Worm (Caenorhabditis elegans) whole organism, young adult: ENCODE data around the gene R05A10.2.

Experiments used
- B0019.2 ChIP-seq: fragments of 200-800 bp; sonication (Bioruptor generic); conservative IDR thresholded peaks from 2 replicates; pipeline ENCODE4 v1.3.6; 2022; ENCODE audit warnings: missing genetic modification reagents, missing genetic modification characterization, missing compliant biosample characterization
- F23B12.7 ChIP-seq: sonication (generic microtip); optimal IDR thresholded peaks from 2 replicates; lab custom pipeline; 2017; ENCODE audit warnings: missing genetic modification characterization, mild to moderate bottlenecking, missing compliant biosample characterization, antibody characterized with exemption, moderate library complexity; ENCODE audit not compliant: insufficient read depth
- T07F8.4 ChIP-seq: sonication (generic microtip); optimal IDR thresholded peaks from 2 replicates; lab custom pipeline; 2016; ENCODE audit warnings: mild to moderate bottlenecking, missing genetic modification characterization, moderate library complexity, missing compliant biosample characterization
- Y79H2A.3 ChIP-seq: fragments of 200-800 bp; sonication (Bioruptor generic); conservative IDR thresholded peaks from 2 replicates; pipeline ENCODE4 v1.3.6; 2022; ENCODE audit warnings: missing genetic modification reagents, missing genetic modification characterization, missing compliant biosample characterization
- atf-7 ChIP-seq: sonication (generic microtip); optimal IDR thresholded peaks from 2 replicates; lab custom pipeline; 2017; ENCODE audit warnings: mild to moderate bottlenecking, missing genetic modification characterization, missing compliant biosample characterization
- attf-6 ChIP-seq: fragments of 200-800 bp; sonication (Bioruptor generic); IDR thresholded peaks from 2 replicates; pipeline ENCODE4 v1.3.6; 2022; ENCODE audit warnings: missing genetic modification reagents, missing genetic modification characterization, missing compliant biosample characterization
- dpl-1 ChIP-seq: fragments of 150-350 bp; optimal IDR thresholded peaks from 2 replicates; lab custom pipeline; 2014; ENCODE audit warnings: missing biosample characterization, missing genetic modification reagents, missing genetic modification characterization
- egl-18 ChIP-seq: fragments of 200-800 bp; sonication (Bioruptor generic); IDR thresholded peaks from 2 replicates; pipeline ENCODE4 v1.3.6; 2022; ENCODE audit warnings: missing genetic modification reagents, missing genetic modification characterization, missing compliant biosample characterization
- hmg-1.2 ChIP-seq: fragments of 200-800 bp; sonication (Bioruptor generic); IDR thresholded peaks from 2 replicates; pipeline ENCODE4 v1.3.6; 2022; ENCODE audit warnings: missing genetic modification reagents, missing genetic modification characterization, missing compliant biosample characterization
- lir-1 ChIP-seq: fragments of 200-800 bp; sonication (Bioruptor generic); conservative IDR thresholded peaks from 2 replicates; pipeline ENCODE4 v1.3.6; 2022; ENCODE audit warnings: missing genetic modification reagents, missing genetic modification characterization, missing compliant biosample characterization
- nfya-1 ChIP-seq: sonication (generic microtip); optimal IDR thresholded peaks from 2 replicates; lab custom pipeline; 2017; ENCODE audit warnings: antibody characterized with exemption, missing compliant biosample characterization, missing genetic modification characterization, borderline replicate concordance; ENCODE audit not compliant: insufficient read depth
- nhr-27 ChIP-seq: fragments of 200-800 bp; sonication (Bioruptor generic); optimal IDR thresholded peaks from 2 replicates; lab custom pipeline; 2018; ENCODE audit warnings: mild to moderate bottlenecking, missing genetic modification characterization, moderate library complexity, missing compliant biosample characterization
- rpc-1 ChIP-seq, 2 experiments: fragments of 150-350 bp in 1 of 2; sonication (generic microtip) in 1 of 2; optimal IDR thresholded peaks; 2 replicates each; lab custom pipeline; 2014 to 2018; ENCODE audit warnings: missing biosample characterization in 1 of 2, missing genetic modification characterization in 1 of 2, missing genetic modification reagents in 1 of 2, missing genotype in 1 of 2
- somi-1 ChIP-seq: fragments of 200-800 bp; sonication (Bioruptor generic); optimal IDR thresholded peaks from 2 replicates; lab custom pipeline; 2018; ENCODE audit warnings: mild to moderate bottlenecking, missing genetic modification characterization, missing compliant biosample characterization
- sptf-2 ChIP-seq: fragments of 200-800 bp; sonication (Bioruptor generic); optimal IDR thresholded peaks from 2 replicates; lab custom pipeline; 2018; ENCODE audit warnings: mild to moderate bottlenecking, missing genetic modification characterization, missing compliant biosample characterization
- tbp1 ChIP-seq: fragments of 200-800 bp; sonication (Bioruptor generic); optimal IDR thresholded peaks from 2 replicates; lab custom pipeline; 2018; ENCODE audit warnings: mild to moderate bottlenecking, missing genetic modification characterization, missing compliant biosample characterization
- tlf-1 ChIP-seq: fragments of 200-800 bp; sonication (Bioruptor generic); optimal IDR thresholded peaks from 2 replicates; lab custom pipeline; 2018; ENCODE audit warnings: mild to moderate bottlenecking, missing genetic modification characterization, missing compliant biosample characterization
- unc-130 ChIP-seq: sonication (generic microtip); optimal IDR thresholded peaks from 2 replicates; lab custom pipeline; 2016; ENCODE audit warnings: missing genetic modification reagents, missing genetic modification characterization, missing compliant biosample characterization

R05A10.2 gene

DNA sequence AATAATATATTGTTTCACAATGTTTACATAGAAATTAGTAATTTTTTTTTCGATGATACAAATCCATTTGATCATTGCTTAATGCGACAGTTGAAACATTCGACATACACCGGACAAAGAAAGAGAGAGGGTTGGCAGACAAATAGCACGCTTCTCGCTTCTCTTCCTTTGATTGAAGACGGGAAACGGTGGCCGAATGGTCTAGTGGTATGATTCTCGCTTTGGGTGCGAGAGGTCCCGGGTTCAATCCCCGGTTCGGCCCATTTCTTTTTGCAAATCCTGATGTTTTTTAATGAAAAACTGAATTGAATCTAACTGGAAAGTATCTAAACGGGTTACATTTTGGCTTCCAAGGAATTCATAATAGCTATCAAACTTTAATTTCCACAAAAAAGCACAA is 47.8 kb downstream of the R05A10.2 start (continued):
- TF ChIP-seq unc-130 (GFP tag; lab: Kevin White, UChicago) (no peak), somi-1 (GFP tag; lab: Kevin White, UChicago) (peak; percentile 16), tlf-1 (peak; percentile 27), lir-1 (GFP tag; lab: Robert Waterston, UW) (no peak), attf-6 (GFP tag; lab: Robert Waterston, UW) (peak; percentile 100), T07F8.4 (peak; percentile 74), nhr-27 (tag; lab: Kevin White, UChicago) (no peak), Y79H2A.3 (GFP tag; lab: Robert Waterston, UW) (0 out of 2 replicates have a peak, but pooled peaks have one; percentile 41), atf-7 (peak; percentile 34), dpl-1 (GFP tag; lab: Kevin White, UChicago) (no peak), F23B12.7 (peak; percentile 78)

DNA sequence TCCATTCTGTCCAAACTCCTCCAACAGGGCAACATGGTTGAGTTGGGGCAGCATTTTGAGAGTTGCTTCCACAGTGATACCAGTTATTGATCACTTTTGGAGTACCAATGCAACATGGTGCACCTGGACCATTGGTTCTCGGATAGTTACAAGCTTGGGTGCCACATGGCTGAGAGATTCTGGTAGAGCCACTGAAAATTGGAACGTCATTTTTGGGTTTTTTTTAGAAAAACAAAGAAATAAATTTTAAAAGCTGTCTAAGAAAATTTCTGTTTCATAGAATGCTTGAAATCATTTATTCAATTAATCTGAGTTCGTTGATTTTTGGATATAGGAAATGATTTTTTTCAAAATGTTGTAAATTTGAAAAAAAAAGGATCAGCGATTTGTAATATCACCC is 50.1 kb downstream of the R05A10.2 start:
- no peak for TF ChIP-seq tbp1 (GFP tag; lab: Kevin White, UChicago)
- 0 out of 2 replicates have a peak, but pooled peaks have one; percentile 21 for TF ChIP-seq attf-6 (GFP tag; lab: Robert Waterston, UW)

- TF ChIP-seq rpc-1 (optimal IDR thresholded peaks at IDR 0.05; lab: Kevin White, UChicago) (no peak), rpc-1 (tag; optimal IDR thresholded peaks at IDR 0.05; lab: Kevin White, UChicago) (no peak), tbp1 (GFP tag; lab: Kevin White, UChicago) (no peak), egl-18 (GFP tag; lab: Robert Waterston, UW) (no peak), nfya-1 (tag; lab: Kevin White, UChicago) (no peak), B0019.2 (GFP tag; lab: Robert Waterston, UW) (no peak), sptf-2 (no peak), hmg-1.2 (GFP tag; lab: Robert Waterston, UW) (no peak)
These were observed 51.0 kb downstream of the R05A10.2 start, which contains the start of gene F02H6.7 for ce11 chrIV:14228069-14228468. Gene F02H6.7 (minus strand): TSS chrIV:14228169.
